Fruit fly (Drosophila melanogaster): ENCODE data around the gene pigeon.
A peak's percentile ranks its signal among the peaks of the same experiment; 100 is the strongest.

Gene pigeon

dm6 chr2L:19138361-19139041, 47.3 kb upstream of the pigeon start:
- TF ChIP-seq CG11504 (tag; optimal IDR thresholded peaks at IDR 0.05) (peak; percentile 62), sc (optimal IDR thresholded peaks at IDR 0.05) (no peak), sc (GFP tag; optimal IDR thresholded peaks at IDR 0.05) (no peak), gsb-n (tag; optimal IDR thresholded peaks at IDR 0.05) (no peak), CG7372 (GFP tag; IDR thresholded peaks at IDR 0.05) (no peak), CG11695 (GFP tag; IDR thresholded peaks at IDR 0.05) (no peak), CG12155 (GFP tag; optimal IDR thresholded peaks at IDR 0.05) (no peak), pros (GFP tag; optimal IDR thresholded peaks at IDR 0.05) (peak; percentile 84), Fer3 (tag; optimal IDR thresholded peaks at IDR 0.05) (no peak), psq (GFP tag; optimal IDR thresholded peaks at IDR 0.05) (no peak), H15 (GFP tag; IDR thresholded peaks at IDR 0.05) (no peak), sim (GFP tag; IDR thresholded peaks at IDR 0.05) (no peak), dmrt11E (tag; optimal IDR thresholded peaks at IDR 0.05) (no peak), CG1529 (GFP tag; optimal IDR thresholded peaks at IDR 0.05) (no peak), lbe (GFP tag; optimal IDR thresholded peaks at IDR 0.05) (no peak), rib (GFP tag; IDR thresholded peaks at IDR 0.05) (peak; percentile 64; the same call in 1 of the 2 replicates), gem (tag; optimal IDR thresholded peaks at IDR 0.05) (peak; percentile 53), ssp (GFP tag; IDR thresholded peaks at IDR 0.05) (no peak), CG8924 (tag; optimal IDR thresholded peaks at IDR 0.05) (no peak), cato (GFP tag; optimal IDR thresholded peaks at IDR 0.05; ENCODE audit: borderline replicate concordance) (no peak), CG14441 (GFP tag; IDR thresholded peaks at IDR 0.05) (no peak), bsh (GFP tag; optimal IDR thresholded peaks at IDR 0.05) (peak in 1 of 2 experiments; percentile 28), Asciz (GFP tag; optimal IDR thresholded peaks at IDR 0.05) (peak; percentile 34), run (tag; optimal IDR thresholded peaks at IDR 0.05) (no peak), exex (tag; optimal IDR thresholded peaks at IDR 0.05) (no peak), Bdp1 (GFP tag; optimal IDR thresholded peaks at IDR 0.05) (no peak), lilli (GFP tag; optimal IDR thresholded peaks at IDR 0.05) (no peak), Lhr (GFP tag; optimal IDR thresholded peaks at IDR 0.05) (no peak), repo (GFP tag; optimal IDR thresholded peaks at IDR 0.05) (no peak), HHEX (GFP tag; optimal IDR thresholded peaks at IDR 0.05) (peak; percentile 22), az2 (GFP tag; optimal IDR thresholded peaks at IDR 0.05) (no peak), Abd-B (GFP tag; optimal IDR thresholded peaks at IDR 0.05) (no peak), mam (GFP tag; optimal IDR thresholded peaks at IDR 0.05) (no peak), CG13424 (tag; optimal IDR thresholded peaks at IDR 0.05) (peak; percentile 41), tio (GFP tag; optimal IDR thresholded peaks at IDR 0.05) (no peak), odd (GFP tag; optimal IDR thresholded peaks at IDR 0.05) (peak; percentile 10), CG9609 (GFP tag; optimal IDR thresholded peaks at IDR 0.05) (no peak), Doc3 (GFP tag; IDR thresholded peaks at IDR 0.05; ENCODE audit: partially characterized antibody) (no peak), vnd (GFP tag; IDR thresholded peaks at IDR 0.05; ENCODE audit: partially characterized antibody) (no peak), vvl (GFP tag; IDR thresholded peaks at IDR 0.05) (no peak), pfk (GFP tag; optimal IDR thresholded peaks at IDR 0.05) (peak; percentile 70), CG3065 (GFP tag; optimal IDR thresholded peaks at IDR 0.05) (no peak), Blimp-1 (GFP tag; optimal IDR thresholded peaks at IDR 0.05) (peak; percentile 15), CG16779 (GFP tag; IDR thresholded peaks at IDR 0.05) (no peak), Mrtf (GFP tag; IDR thresholded peaks at IDR 0.05) (no peak), D19B (GFP tag; optimal IDR thresholded peaks at IDR 0.05) (no peak), Meics (GFP tag; optimal IDR thresholded peaks at IDR 0.05) (peak; percentile 11), dysf (GFP tag; IDR thresholded peaks at IDR 0.05) (no peak), CG4424 (GFP tag; optimal IDR thresholded peaks at IDR 0.05) (no peak), fd102C (GFP tag; optimal IDR thresholded peaks at IDR 0.05) (no peak)
